Worm (Caenorhabditis elegans) whole organism, L3 larva: Measurements from ENCODE around the gene nhr-230.
A peak's percentile ranks its signal among the peaks of the same experiment; 100 is the strongest.

Source experiments
- ama-1 ChIP-seq: fragments of 150-350 bp; optimal IDR thresholded peaks from 2 replicates; lab custom pipeline; 2018
- ceh-28 ChIP-seq: fragments of 150-350 bp; optimal IDR thresholded peaks from 2 replicates; lab custom pipeline; 2014; ENCODE audit warnings: missing biosample characterization, missing genetic modification reagents, missing genetic modification characterization
- elt-3 ChIP-seq, 3 experiments: fragments of 150-350 bp in 1 of 3; sonication (generic microtip) in 2 of 3; optimal IDR thresholded peaks; 2 replicates in 2 of 3; 4 replicates in 1 of 3; lab custom pipeline; 2014 to 2017; ENCODE audit warnings: missing biosample characterization in 3 of 3, missing genetic modification characterization in 3 of 3
- fkh-10 ChIP-seq: sonication (generic microtip); optimal IDR thresholded peaks from 2 replicates; lab custom pipeline; 2017; ENCODE audit warnings: missing biosample characterization, missing genetic modification reagents, missing genetic modification characterization
- fkh-2 ChIP-seq: fragments of 150-350 bp; optimal IDR thresholded peaks from 2 replicates; lab custom pipeline; 2014; ENCODE audit warnings: missing biosample characterization, missing genetic modification reagents, missing genetic modification characterization
- fos-1 ChIP-seq: fragments of 150-350 bp; optimal IDR thresholded peaks from 2 replicates; lab custom pipeline; 2014; ENCODE audit warnings: missing biosample characterization, missing genetic modification characterization
- hmg-11 ChIP-seq: sonication (generic microtip); optimal IDR thresholded peaks from 2 replicates; lab custom pipeline; 2016; ENCODE audit warnings: missing genetic modification characterization, missing compliant biosample characterization
- jun-1 ChIP-seq: fragments of 150-350 bp; optimal IDR thresholded peaks from 2 replicates; lab custom pipeline; 2014; ENCODE audit warnings: missing biosample characterization, missing genetic modification reagents, missing genetic modification characterization
- lin-39 ChIP-seq: fragments of 150-350 bp; optimal IDR thresholded peaks from 2 replicates; lab custom pipeline; 2018; ENCODE audit warnings: missing biosample characterization, missing genetic modification reagents, missing genetic modification characterization
- lsy-12 ChIP-seq: sonication (generic microtip); optimal IDR thresholded peaks from 2 replicates; lab custom pipeline; 2016; ENCODE audit warnings: mild to moderate bottlenecking, missing genetic modification characterization, missing compliant biosample characterization
- nfya-1 ChIP-seq: sonication (generic microtip); optimal IDR thresholded peaks from 2 replicates; lab custom pipeline; 2017; ENCODE audit warnings: missing genetic modification characterization, mild to moderate bottlenecking, missing compliant biosample characterization, antibody characterized with exemption, moderate library complexity; ENCODE audit not compliant: insufficient read depth
- nhr-12 ChIP-seq: fragments of 150-350 bp; optimal IDR thresholded peaks from 2 replicates; lab custom pipeline; 2014; ENCODE audit warnings: missing biosample characterization, missing genetic modification characterization
- nhr-237 ChIP-seq: fragments of 150-350 bp; optimal IDR thresholded peaks from 2 replicates; lab custom pipeline; 2014; ENCODE audit warnings: missing biosample characterization, missing genetic modification characterization
- nhr-25 ChIP-seq: sonication (generic microtip); optimal IDR thresholded peaks from 2 replicates; lab custom pipeline; 2017; ENCODE audit warnings: missing biosample characterization, missing genetic modification characterization
- nhr-28 ChIP-seq: fragments of 150-350 bp; optimal IDR thresholded peaks from 2 replicates; lab custom pipeline; 2014; ENCODE audit warnings: missing biosample characterization, missing genetic modification characterization
- nhr-67 ChIP-seq: fragments of 150-350 bp; optimal IDR thresholded peaks from 2 replicates; lab custom pipeline; 2014; ENCODE audit warnings: missing biosample characterization, missing genetic modification characterization
- nhr-76 ChIP-seq: fragments of 150-350 bp; sonication (generic microtip); optimal IDR thresholded peaks from 5 replicates; lab custom pipeline; 2014; ENCODE audit warnings: missing biosample characterization, missing genetic modification characterization
- nhr-77 ChIP-seq: fragments of 150-350 bp; optimal IDR thresholded peaks from 2 replicates; lab custom pipeline; 2014; ENCODE audit warnings: missing biosample characterization, missing genetic modification characterization
- pha-4 ChIP-seq: fragments of 150-350 bp; optimal IDR thresholded peaks from 2 replicates; lab custom pipeline; 2014; ENCODE audit warnings: missing biosample characterization, missing genetic modification reagents, missing genetic modification characterization
- sea-2 ChIP-seq: fragments of 150-350 bp; sonication (generic microtip); optimal IDR thresholded peaks from 4 replicates; lab custom pipeline; 2014; ENCODE audit warnings: missing biosample characterization, missing genetic modification reagents, missing genetic modification characterization
- skn-1 ChIP-seq: fragments of 150-350 bp; optimal IDR thresholded peaks from 2 replicates; lab custom pipeline; 2014; ENCODE audit warnings: missing biosample characterization, missing genetic modification characterization
- snpc-4 ChIP-seq: fragments of 150-350 bp; optimal IDR thresholded peaks from 2 replicates; lab custom pipeline; 2014; ENCODE audit warnings: missing biosample characterization, missing genetic modification characterization
- unc-39 ChIP-seq: sonication (generic microtip); optimal IDR thresholded peaks from 4 replicates; lab custom pipeline; 2017; ENCODE audit warnings: missing biosample characterization, missing genetic modification characterization
- zag-1 ChIP-seq: fragments of 150-350 bp; optimal IDR thresholded peaks from 2 replicates; lab custom pipeline; 2014; ENCODE audit warnings: missing biosample characterization, missing genetic modification characterization
- ztf-11 ChIP-seq: fragments of 150-350 bp; optimal IDR thresholded peaks from 2 replicates; lab custom pipeline; 2014; ENCODE audit warnings: missing biosample characterization, missing genetic modification characterization
- ztf-4 ChIP-seq: fragments of 150-350 bp; optimal IDR thresholded peaks from 2 replicates; lab custom pipeline; 2014; ENCODE audit warnings: missing biosample characterization, missing genetic modification characterization

nhr-230 gene

DNA sequence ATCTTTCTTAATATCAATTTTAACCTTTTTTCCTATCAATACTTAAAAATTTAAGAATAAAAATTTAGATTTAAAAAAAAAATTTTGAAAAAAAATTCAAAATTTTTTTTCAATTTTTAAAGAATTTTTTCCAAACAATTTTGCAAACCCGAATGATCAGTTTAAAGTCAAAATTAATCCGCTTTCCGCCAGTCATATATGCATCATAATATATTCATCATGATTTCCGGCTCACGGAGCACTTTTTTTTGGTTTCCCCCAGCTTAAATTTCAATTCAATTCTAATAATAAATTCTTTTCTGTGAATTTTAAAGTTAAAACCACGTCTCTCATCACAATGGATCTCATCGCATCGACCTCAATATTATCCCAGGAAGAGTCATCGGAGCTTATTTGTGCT is at the start of gene nhr-230:
Gene nhr-230 (plus strand): TSS at position 301 of the 400 bp plus-strand sequence.
- TF ChIP-seq nhr-237 (tag; lab: Kevin White, UChicago): no peak
- TF ChIP-seq pha-4 (tag; lab: Kevin White, UChicago): no peak
- TF ChIP-seq nhr-76 (tag; lab: Kevin White, UChicago): no peak
- TF ChIP-seq fkh-2 (tag; lab: Kevin White, UChicago): no peak
- TF ChIP-seq nhr-77 (tag; lab: Kevin White, UChicago): no peak
- TF ChIP-seq fos-1 (tag; lab: Kevin White, UChicago): no peak
- TF ChIP-seq lsy-12 (tag; lab: Kevin White, UChicago): no peak
- TF ChIP-seq hmg-11: no peak
- no peak for TF ChIP-seq elt-3 (tag; optimal IDR thresholded peaks at IDR 0.05; lab: Kevin White, UChicago)
- TF ChIP-seq fkh-10 (GFP tag; lab: Kevin White, UChicago): no peak

DNA sequence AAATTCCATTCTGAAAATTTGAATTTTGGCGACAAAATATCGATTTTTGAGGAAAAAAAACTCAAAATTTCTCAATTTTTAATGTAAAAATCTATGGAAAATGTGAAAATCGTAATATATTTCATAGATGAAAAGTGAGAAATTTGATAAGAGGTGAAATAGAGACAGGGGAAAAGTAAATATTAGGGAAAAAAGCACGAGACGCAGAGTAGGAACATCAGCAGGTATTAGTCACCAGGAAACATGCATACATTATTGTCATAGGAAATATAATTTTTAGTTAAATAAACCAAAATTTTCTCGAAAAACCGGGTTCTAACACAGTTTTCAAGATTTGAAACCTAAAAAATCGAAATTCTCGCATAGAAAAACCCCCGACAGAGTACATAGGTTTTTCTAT is 45.8 kb upstream of the nhr-230 start, which contains the start of gene nhr-170:
Gene nhr-170 (minus strand): TSS at position 16 of the 400 bp plus-strand sequence.
- no peak for TF ChIP-seq unc-39 (tag; lab: Kevin White, UChicago)
- peak; percentile 80 for TF ChIP-seq pha-4 (tag; lab: Kevin White, UChicago)
- no peak for TF ChIP-seq snpc-4 (tag; lab: Kevin White, UChicago)
- TF ChIP-seq ama-1 (lab: Kevin White, UChicago): no peak

DNA sequence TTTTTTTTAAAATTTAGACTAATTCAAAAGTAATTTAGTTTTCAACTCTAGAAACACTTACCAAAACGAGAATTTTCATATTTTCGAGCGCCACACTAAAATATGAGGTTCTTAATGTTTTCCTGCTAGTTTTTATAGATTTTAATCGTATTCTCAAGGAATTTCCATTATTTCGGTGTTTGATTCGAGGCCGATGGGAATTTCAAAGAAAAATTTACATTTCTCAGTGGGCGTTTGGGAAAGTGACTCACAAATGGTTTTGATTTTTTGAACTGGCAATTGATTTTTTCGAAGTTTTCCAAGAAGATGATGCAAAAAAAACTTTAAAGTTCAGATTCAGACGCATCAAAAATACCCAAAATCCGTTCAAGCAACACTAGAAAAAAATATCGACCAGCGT is 44.5 kb upstream of the nhr-230 start, which contains the start of gene C54E10.11:
Gene C54E10.11 (minus strand): TSS at position 101 of the 400 bp plus-strand sequence.
- TF ChIP-seq ztf-4 (tag; lab: Kevin White, UChicago): no peak
- TF ChIP-seq hmg-11: no peak
- TF ChIP-seq ztf-11 (tag; lab: Kevin White, UChicago): no peak
- TF ChIP-seq pha-4 (tag; lab: Kevin White, UChicago): no peak
- no peak for TF ChIP-seq ceh-28 (tag; lab: Kevin White, UChicago)
- TF ChIP-seq jun-1: no peak
- TF ChIP-seq fos-1 (tag; lab: Kevin White, UChicago): no peak
- no peak for TF ChIP-seq nhr-67 (tag; lab: Kevin White, UChicago)
- no peak for TF ChIP-seq nhr-25 (tag; lab: Kevin White, UChicago)
- TF ChIP-seq nhr-77 (tag; lab: Kevin White, UChicago): no peak
- TF ChIP-seq lsy-12 (tag; lab: Kevin White, UChicago): no peak
- no peak for TF ChIP-seq nhr-28 (tag; lab: Kevin White, UChicago)

DNA sequence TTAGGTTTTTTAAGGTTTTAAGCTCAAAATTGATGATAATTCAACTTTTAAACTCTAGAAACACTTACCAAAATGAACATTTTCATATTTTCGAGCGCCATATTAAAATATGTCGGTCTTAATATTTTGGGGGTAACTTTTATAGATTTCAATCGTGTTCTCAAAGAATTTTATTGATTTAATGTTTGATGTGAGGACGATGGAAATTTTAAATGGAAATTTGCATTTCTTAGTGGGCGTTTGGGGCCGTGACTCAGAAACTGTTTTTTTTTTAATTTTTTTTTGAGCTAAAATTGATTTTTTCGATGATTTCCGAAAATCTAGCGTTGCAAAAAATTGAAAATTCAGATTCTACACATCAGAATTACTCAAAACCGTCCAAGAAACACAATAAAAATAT is 43.3 kb upstream of the nhr-230 start, which contains the start of gene C54E10.10:
Gene C54E10.10 (minus strand): TSS at position 101 of the 400 bp plus-strand sequence.
- TF ChIP-seq lin-39 (tag; lab: Kevin White, UChicago) (no peak), zag-1 (tag; lab: Kevin White, UChicago) (no peak)

DNA sequence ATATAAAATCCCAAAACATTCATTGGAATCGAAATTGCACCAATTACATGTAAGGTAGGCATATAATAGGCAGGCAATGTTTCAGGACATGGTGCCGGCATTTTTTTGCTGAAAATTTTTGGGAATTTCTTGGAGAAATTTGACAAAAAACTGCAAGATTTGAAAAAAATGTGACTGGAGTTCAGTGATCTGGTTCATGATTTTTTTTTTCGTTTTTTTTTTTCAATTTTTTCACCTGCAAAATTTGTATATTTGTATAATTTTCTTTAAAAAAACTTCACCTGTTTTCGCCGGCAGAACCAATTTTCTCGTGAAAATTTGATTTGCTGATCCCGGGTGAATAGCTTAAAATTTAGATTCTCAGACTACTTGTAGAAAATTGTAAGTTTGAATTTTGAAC is 40.2 kb upstream of the nhr-230 start, which contains the start of gene sri-10:
Gene sri-10 (minus strand): TSS at position 101 of the 400 bp plus-strand sequence.
- TF ChIP-seq fkh-10 (GFP tag; lab: Kevin White, UChicago): no peak
- TF ChIP-seq, all 47 proteins: peak for 0

DNA sequence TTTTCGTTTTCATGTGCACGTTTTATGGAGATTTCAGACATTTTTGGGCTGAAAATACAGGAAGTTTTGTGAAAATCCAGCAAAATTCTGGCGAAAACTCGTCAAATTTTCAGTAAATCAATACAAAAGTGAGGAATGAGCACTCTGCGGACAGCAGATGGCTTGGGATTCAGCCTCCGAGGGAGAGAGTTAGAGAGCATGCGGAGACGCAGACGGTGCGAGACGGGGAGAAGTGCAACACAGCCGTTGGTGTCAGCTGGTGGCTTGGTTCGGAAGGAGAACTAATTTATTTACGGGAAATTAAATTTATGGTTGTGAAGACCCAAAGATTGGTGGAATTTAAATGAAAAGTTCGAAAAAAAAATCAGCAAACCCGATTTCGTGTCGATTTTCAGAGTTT is 38.0 kb upstream of the nhr-230 start, which contains the start of gene C54E10.6:
Gene C54E10.6 (minus strand): TSS at position 109 of the 400 bp plus-strand sequence.
- TF ChIP-seq hmg-11 (peak; percentile 20), lin-39 (tag; lab: Kevin White, UChicago) (peak; percentile 68), nhr-67 (tag; lab: Kevin White, UChicago) (no peak), nfya-1 (peak; percentile 33), fkh-10 (GFP tag; lab: Kevin White, UChicago) (no peak), ama-1 (lab: Kevin White, UChicago) (no peak), nhr-12 (tag; lab: Kevin White, UChicago) (no peak)

DNA sequence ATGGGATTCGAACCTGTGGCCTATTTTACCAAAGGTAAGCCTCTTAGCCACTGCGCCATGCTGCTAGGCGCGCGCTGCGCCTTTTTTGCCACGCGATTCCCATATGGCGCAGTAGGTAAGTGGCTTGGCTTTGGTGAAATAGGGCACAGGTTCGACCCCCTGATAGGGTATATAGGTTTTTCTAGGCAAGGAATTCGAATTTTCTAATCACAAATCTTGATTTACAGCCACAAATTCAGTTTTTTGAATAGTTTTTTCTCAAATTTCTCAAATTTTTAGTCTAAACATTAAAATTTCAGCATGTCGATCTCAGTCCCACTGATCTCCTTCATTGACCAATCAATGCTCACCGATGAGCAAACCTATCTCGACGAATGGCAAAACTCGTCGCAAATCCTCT is 35.9 kb upstream of the nhr-230 start, which contains the start of gene C54E10.3:
Gene C54E10.3 (plus strand): TSS at position 301 of the 400 bp plus-strand sequence.
- TF ChIP-seq skn-1: no peak
- TF ChIP-seq snpc-4 (tag; lab: Kevin White, UChicago): no peak
- TF ChIP-seq lin-39 (tag; lab: Kevin White, UChicago): no peak
- no peak for TF ChIP-seq fkh-10 (GFP tag; lab: Kevin White, UChicago)
- no peak for TF ChIP-seq nfya-1
- TF ChIP-seq sea-2: no peak
